Worm (Caenorhabditis elegans) whole organism, L2 larva: ENCODE measurements around the gene clec-136.

Experiments
- F13H6.1 ChIP-seq: sonication (generic microtip); optimal IDR thresholded peaks from 2 replicates; lab custom pipeline; 2016; ENCODE audit warnings: missing genetic modification characterization, missing compliant biosample characterization
- R02D3.7 ChIP-seq: fragments of 150-350 bp; optimal IDR thresholded peaks from 2 replicates; lab custom pipeline; 2014; ENCODE audit warnings: missing biosample characterization, missing genetic modification characterization
- Y55F3AM.14 ChIP-seq: fragments of 200-800 bp; sonication (Bioruptor generic); optimal IDR thresholded peaks from 2 replicates; lab custom pipeline; 2018; ENCODE audit warnings: mild to moderate bottlenecking, missing genetic modification characterization, missing compliant biosample characterization
- ZK546.5 ChIP-seq: sonication (generic microtip); optimal IDR thresholded peaks from 2 replicates; lab custom pipeline; 2017; ENCODE audit warnings: missing biosample characterization, missing genetic modification characterization
- alr-1 ChIP-seq: fragments of 150-350 bp; optimal IDR thresholded peaks from 2 replicates; lab custom pipeline; 2014; ENCODE audit warnings: missing biosample characterization, missing genetic modification characterization
- aly-2 ChIP-seq: fragments of 150-350 bp; optimal IDR thresholded peaks from 2 replicates; lab custom pipeline; 2014; ENCODE audit warnings: missing biosample characterization, missing genetic modification characterization
- ama-1 ChIP-seq: fragments of 150-350 bp; optimal IDR thresholded peaks from 2 replicates; lab custom pipeline; 2018; ENCODE audit warnings: inconsistent platforms
- blmp-1 ChIP-seq: sonication (generic microtip); optimal IDR thresholded peaks from 2 replicates; lab custom pipeline; 2017; ENCODE audit warnings: missing genetic modification characterization, mild to moderate bottlenecking, missing compliant biosample characterization, antibody characterized with exemption, moderate library complexity; ENCODE audit not compliant: insufficient read depth
- ceh-16 ChIP-seq: fragments of 150-350 bp; optimal IDR thresholded peaks from 2 replicates; lab custom pipeline; 2014; ENCODE audit warnings: missing biosample characterization, missing genetic modification characterization
- ceh-82 ChIP-seq: fragments of 150-350 bp; optimal IDR thresholded peaks from 2 replicates; lab custom pipeline; 2014; ENCODE audit warnings: missing biosample characterization, missing genetic modification characterization
- dmd-4 ChIP-seq: sonication (generic microtip); optimal IDR thresholded peaks from 2 replicates; lab custom pipeline; 2017; ENCODE audit warnings: missing biosample characterization, missing genetic modification characterization
- elt-1 ChIP-seq: fragments of 150-350 bp; optimal IDR thresholded peaks from 2 replicates; lab custom pipeline; 2014; ENCODE audit warnings: missing biosample characterization, missing genetic modification characterization
- fos-1 ChIP-seq: fragments of 150-350 bp; optimal IDR thresholded peaks from 2 replicates; lab custom pipeline; 2014; ENCODE audit warnings: missing biosample characterization, missing genetic modification characterization
- gmeb-1 ChIP-seq: fragments of 150-350 bp; optimal IDR thresholded peaks from 2 replicates; lab custom pipeline; 2014; ENCODE audit warnings: missing biosample characterization, missing genetic modification characterization
- lin-13 ChIP-seq: fragments of 150-350 bp; optimal IDR thresholded peaks from 2 replicates; lab custom pipeline; 2014; ENCODE audit warnings: missing biosample characterization, missing genetic modification reagents, missing genetic modification characterization
- lin-39 ChIP-seq: fragments of 150-350 bp; optimal IDR thresholded peaks from 2 replicates; lab custom pipeline; 2014; ENCODE audit warnings: missing biosample characterization, missing genetic modification reagents, missing genetic modification characterization
- lsy-2 ChIP-seq, 2 experiments: fragments of 150-350 bp in 1 of 2; sonication (generic microtip) in 1 of 2; optimal IDR thresholded peaks; 2 replicates each; lab custom pipeline; 2014 to 2017; ENCODE audit warnings: missing biosample characterization in 2 of 2, missing genetic modification characterization in 2 of 2
- mab-5 ChIP-seq: fragments of 150-350 bp; optimal IDR thresholded peaks from 2 replicates; lab custom pipeline; 2014; ENCODE audit warnings: missing biosample characterization, missing genetic modification characterization
- mbf-1 ChIP-seq: sonication (generic microtip); optimal IDR thresholded peaks from 2 replicates; lab custom pipeline; 2017; ENCODE audit warnings: missing biosample characterization, missing genetic modification characterization
- mdl-1 ChIP-seq, 2 experiments: fragments of 150-350 bp in 1 of 2; sonication (generic microtip) in 1 of 2; optimal IDR thresholded peaks; 2 replicates each; lab custom pipeline; 2017; ENCODE audit warnings: missing biosample characterization in 2 of 2, missing genetic modification characterization in 2 of 2
- nhr-10 ChIP-seq: sonication (generic microtip); optimal IDR thresholded peaks from 2 replicates; lab custom pipeline; 2017; ENCODE audit warnings: missing biosample characterization, missing genetic modification characterization
- nhr-12 ChIP-seq: fragments of 150-350 bp; optimal IDR thresholded peaks from 2 replicates; lab custom pipeline; 2014; ENCODE audit warnings: missing biosample characterization, missing genetic modification characterization
- nhr-237 ChIP-seq: fragments of 150-350 bp; optimal IDR thresholded peaks from 2 replicates; lab custom pipeline; 2014; ENCODE audit warnings: missing biosample characterization, missing genetic modification characterization
- nhr-25 ChIP-seq: fragments of 150-350 bp; sonication (generic microtip); optimal IDR thresholded peaks from 3 replicates; lab custom pipeline; 2014; ENCODE audit warnings: missing biosample characterization, missing genetic modification characterization
- nhr-6 ChIP-seq: fragments of 150-350 bp; optimal IDR thresholded peaks from 2 replicates; lab custom pipeline; 2014; ENCODE audit warnings: missing biosample characterization, missing genetic modification characterization
- nhr-77 ChIP-seq: fragments of 150-350 bp; optimal IDR thresholded peaks from 2 replicates; lab custom pipeline; 2014; ENCODE audit warnings: missing biosample characterization, missing genetic modification characterization
- peb-1 ChIP-seq: fragments of 150-350 bp; optimal IDR thresholded peaks from 2 replicates; lab custom pipeline; 2014; ENCODE audit warnings: missing biosample characterization, missing genetic modification characterization
- sem-4 ChIP-seq: fragments of 150-350 bp; optimal IDR thresholded peaks from 2 replicates; lab custom pipeline; 2014; ENCODE audit warnings: missing biosample characterization, missing genetic modification reagents, missing genetic modification characterization
- skn-1 ChIP-seq: sonication (generic microtip); optimal IDR thresholded peaks from 2 replicates; lab custom pipeline; 2017; ENCODE audit warnings: missing biosample characterization, missing genetic modification characterization
- sma-9 ChIP-seq, 2 experiments: fragments of 150-350 bp in 1 of 2; sonication (generic microtip) in 1 of 2; optimal IDR thresholded peaks; 2 replicates each; lab custom pipeline; 2014 to 2016; ENCODE audit warnings: missing genetic modification characterization in 2 of 2, mild to moderate bottlenecking in 1 of 2, missing biosample characterization in 1 of 2, missing compliant biosample characterization in 1 of 2, missing genetic modification reagents in 1 of 2, moderate library complexity in 1 of 2
- snpc-4 ChIP-seq: fragments of 150-350 bp; optimal IDR thresholded peaks from 2 replicates; lab custom pipeline; 2014; ENCODE audit warnings: missing biosample characterization, missing genetic modification characterization
- unc-39 ChIP-seq: fragments of 150-350 bp; optimal IDR thresholded peaks from 2 replicates; lab custom pipeline; 2014; ENCODE audit warnings: missing biosample characterization, missing genetic modification characterization
- unc-55 ChIP-seq: fragments of 150-350 bp; sonication (generic microtip); optimal IDR thresholded peaks from 3 replicates; lab custom pipeline; 2014; ENCODE audit warnings: missing biosample characterization, missing genetic modification reagents, missing genetic modification characterization
- zag-1 ChIP-seq: fragments of 150-350 bp; optimal IDR thresholded peaks from 2 replicates; lab custom pipeline; 2014; ENCODE audit warnings: missing biosample characterization, missing genetic modification characterization
- ztf-4 ChIP-seq: fragments of 150-350 bp; optimal IDR thresholded peaks from 2 replicates; lab custom pipeline; 2014; ENCODE audit warnings: missing biosample characterization, missing genetic modification characterization

Gene clec-136

ce11 chrII:4579920-4580474 lies 36.3 kb downstream of the clec-136 start:
- TF ChIP-seq ama-1 (lab: Kevin White, UChicago) (no peak), zag-1 (tag; lab: Kevin White, UChicago) (no peak), dmd-4 (no peak), ztf-4 (tag; lab: Kevin White, UChicago) (no peak), Y55F3AM.14 (GFP tag; lab: Kevin White, UChicago) (no peak), lin-39 (tag; lab: Kevin White, UChicago) (no peak), nhr-12 (tag; lab: Kevin White, UChicago) (no peak), blmp-1 (tag; lab: Kevin White, UChicago) (no peak), sma-9 (GFP tag; optimal IDR thresholded peaks at IDR 0.05; lab: Kevin White, UChicago) (no peak), sma-9 (tag; optimal IDR thresholded peaks at IDR 0.05; lab: Kevin White, UChicago) (no peak)

- no peak for TF ChIP-seq F13H6.1 (tag; lab: Kevin White, UChicago)
- no peak for TF ChIP-seq lin-39 (tag; lab: Kevin White, UChicago)
- TF ChIP-seq mbf-1 (tag; lab: Kevin White, UChicago): no peak
- TF ChIP-seq mab-5 (tag; lab: Kevin White, UChicago): peak; percentile 62
- TF ChIP-seq ZK546.5 (tag; lab: Kevin White, UChicago): no peak
These were observed 37.0 kb downstream of the clec-136 start for ce11 chrII:4579375-4579774.

- TF ChIP-seq lsy-2 (tag; optimal IDR thresholded peaks at IDR 0.05; lab: Kevin White, UChicago) (no peak), blmp-1 (tag; lab: Kevin White, UChicago) (no peak), snpc-4 (tag; lab: Kevin White, UChicago) (no peak), nhr-12 (tag; lab: Kevin White, UChicago) (no peak), nhr-25 (tag; lab: Kevin White, UChicago) (no peak), alr-1 (tag; lab: Kevin White, UChicago) (no peak), mbf-1 (tag; lab: Kevin White, UChicago) (no peak), peb-1 (tag; lab: Kevin White, UChicago) (no peak), nhr-10 (tag; lab: Kevin White, UChicago) (no peak)
These were observed 39.0 kb downstream of the clec-136 start for ce11 chrII:4577391-4577790.

- TF ChIP-seq nhr-6 (tag; lab: Kevin White, UChicago): no peak
- no peak for TF ChIP-seq F13H6.1 (tag; lab: Kevin White, UChicago)
- TF ChIP-seq mab-5 (tag; lab: Kevin White, UChicago): peak; percentile 69
- TF ChIP-seq, all 48 proteins: peak for 1
These were observed 40.8 kb downstream of the clec-136 start for ce11 chrII:4575579-4575978.

ce11 chrII:4574658-4575057 lies 41.7 kb downstream of the clec-136 start:
- no peak for TF ChIP-seq F13H6.1 (tag; lab: Kevin White, UChicago)
- TF ChIP-seq unc-55: no peak
- TF ChIP-seq gmeb-1 (tag; lab: Kevin White, UChicago): no peak
- no peak for TF ChIP-seq aly-2 (tag; lab: Kevin White, UChicago)
- no peak for TF ChIP-seq R02D3.7 (tag; lab: Kevin White, UChicago)
- TF ChIP-seq nhr-237: no peak
- TF ChIP-seq lin-13 (GFP tag; lab: Kevin White, UChicago): no peak
- TF ChIP-seq fos-1 (tag; lab: Kevin White, UChicago): no peak

ce11 chrII:4573084-4573483 lies 43.3 kb downstream of the clec-136 start:
- TF ChIP-seq blmp-1 (tag; lab: Kevin White, UChicago): no peak
- peak; percentile 49 for TF ChIP-seq ceh-16
- TF ChIP-seq elt-1 (tag; lab: Kevin White, UChicago): peak; percentile 64
- TF ChIP-seq gmeb-1 (tag; lab: Kevin White, UChicago): no peak
- TF ChIP-seq, all 48 proteins: peak for 2

- TF ChIP-seq nhr-25 (tag; lab: Kevin White, UChicago) (no peak), sma-9 (GFP tag; optimal IDR thresholded peaks at IDR 0.05; lab: Kevin White, UChicago) (no peak), sma-9 (tag; optimal IDR thresholded peaks at IDR 0.05; lab: Kevin White, UChicago) (no peak), ceh-82 (no peak), aly-2 (tag; lab: Kevin White, UChicago) (no peak), lin-13 (GFP tag; lab: Kevin White, UChicago) (no peak), peb-1 (tag; lab: Kevin White, UChicago) (no peak), unc-55 (no peak), unc-39 (tag; lab: Kevin White, UChicago) (no peak), mdl-1 (tag; optimal IDR thresholded peaks at IDR 0.05; lab: Kevin White, UChicago) (no peak), mab-5 (tag; lab: Kevin White, UChicago) (no peak), sem-4 (tag; lab: Kevin White, UChicago) (no peak), nhr-77 (tag; lab: Kevin White, UChicago) (no peak), fos-1 (tag; lab: Kevin White, UChicago) (no peak), dmd-4 (no peak), gmeb-1 (tag; lab: Kevin White, UChicago) (no peak), ztf-4 (tag; lab: Kevin White, UChicago) (no peak), skn-1 (tag; lab: Kevin White, UChicago) (no peak)
These were observed 43.8 kb downstream of the clec-136 start for ce11 chrII:4572579-4572978.
